Worm (Caenorhabditis elegans): ENCODE data around the gene F22H10.6.

ce11 chrX:16724954-16725353 lies 33.8 kb upstream of the F22H10.6 start:
- TF ChIP-seq lsy-2 (tag; optimal IDR thresholded peaks at IDR 0.05) (no peak), nhr-28 (tag; optimal IDR thresholded peaks at IDR 0.05) (no peak), snpc-4 (tag; optimal IDR thresholded peaks at IDR 0.05) (no peak), unc-62 (GFP tag; optimal IDR thresholded peaks at IDR 0.05) (no peak)
